Worm (Caenorhabditis elegans) whole organism, young adult: ENCODE data around the gene srbc-84.
A peak's percentile ranks its signal among the peaks of the same experiment; 100 is the strongest.

Experiments
- B0019.2 ChIP-seq: fragments of 200-800 bp; sonication (Bioruptor generic); conservative IDR thresholded peaks from 2 replicates; pipeline ENCODE4 v1.3.6; 2022; ENCODE audit warnings: missing genetic modification reagents, missing genetic modification characterization, missing compliant biosample characterization
- F22D6.2 ChIP-seq: sonication (generic microtip); optimal IDR thresholded peaks from 2 replicates; lab custom pipeline; 2016; ENCODE audit warnings: mild to moderate bottlenecking, missing genetic modification characterization, missing compliant biosample characterization
- F39B2.1 ChIP-seq: fragments of 200-800 bp; sonication (Bioruptor generic); IDR thresholded peaks from 2 replicates; pipeline ENCODE4 v1.3.6; 2022; ENCODE audit warnings: missing genetic modification reagents, missing genetic modification characterization, missing compliant biosample characterization
- F49E8.2 ChIP-seq: sonication (generic microtip); optimal IDR thresholded peaks from 3 replicates; lab custom pipeline; 2017; ENCODE audit warnings: missing genetic modification characterization, mild to moderate bottlenecking, missing compliant biosample characterization, antibody characterized with exemption, moderate library complexity; ENCODE audit not compliant: insufficient read depth
- F55B11.4 ChIP-seq: sonication (generic microtip); optimal IDR thresholded peaks from 2 replicates; lab custom pipeline; 2016; ENCODE audit warnings: missing compliant biosample characterization, missing genetic modification characterization, borderline replicate concordance; ENCODE audit not compliant: insufficient read depth
- K11D2.4 ChIP-seq: fragments of 200-800 bp; sonication (Bioruptor generic); IDR thresholded peaks from 2 replicates; pipeline ENCODE4 v1.3.6; 2022; ENCODE audit warnings: missing genetic modification reagents, missing genetic modification characterization, missing compliant biosample characterization
- T07F8.4 ChIP-seq: sonication (generic microtip); optimal IDR thresholded peaks from 2 replicates; lab custom pipeline; 2016; ENCODE audit warnings: mild to moderate bottlenecking, missing genetic modification characterization, moderate library complexity, missing compliant biosample characterization
- Y53G8AR.9 ChIP-seq: fragments of 200-800 bp; sonication (Bioruptor generic); conservative IDR thresholded peaks from 2 replicates; pipeline ENCODE4 v1.3.6; 2022; ENCODE audit warnings: missing genetic modification reagents, missing genetic modification characterization, missing compliant biosample characterization
- Y95B8A.8 ChIP-seq: fragments of 200-800 bp; sonication (Bioruptor generic); IDR thresholded peaks from 2 replicates; pipeline ENCODE4 v1.3.6; 2022; ENCODE audit warnings: missing genetic modification reagents, missing genetic modification characterization, missing compliant biosample characterization
- aptf-2 ChIP-seq: fragments of 200-800 bp; sonication (Bioruptor generic); conservative IDR thresholded peaks from 2 replicates; pipeline ENCODE4 v1.3.6; 2022; ENCODE audit warnings: missing genetic modification reagents, missing genetic modification characterization, missing compliant biosample characterization
- athp-1 ChIP-seq: sonication (generic microtip); optimal IDR thresholded peaks from 2 replicates; lab custom pipeline; 2017; ENCODE audit warnings: mild to moderate bottlenecking, missing genetic modification characterization, missing compliant biosample characterization
- cebp-2 ChIP-seq: fragments of 200-800 bp; sonication (Bioruptor generic); IDR thresholded peaks from 2 replicates; pipeline ENCODE4 v1.3.6; 2022; ENCODE audit warnings: missing genetic modification characterization, missing compliant biosample characterization
- ceh-40 ChIP-seq: fragments of 200-800 bp; sonication (Bioruptor generic); IDR thresholded peaks from 2 replicates; pipeline ENCODE4 v1.3.6; 2022; ENCODE audit warnings: missing genetic modification characterization, missing compliant biosample characterization
- chd-7 ChIP-seq: sonication (generic microtip); optimal IDR thresholded peaks from 2 replicates; lab custom pipeline; 2016; ENCODE audit warnings: mild to moderate bottlenecking, missing genetic modification characterization, moderate library complexity, missing compliant biosample characterization
- dpff-1 ChIP-seq: sonication (generic microtip); optimal IDR thresholded peaks from 2 replicates; lab custom pipeline; 2017; ENCODE audit warnings: mild to moderate bottlenecking, missing genetic modification characterization, missing compliant biosample characterization
- dpl-1 ChIP-seq: fragments of 150-350 bp; optimal IDR thresholded peaks from 2 replicates; lab custom pipeline; 2014; ENCODE audit warnings: missing biosample characterization, missing genetic modification reagents, missing genetic modification characterization
- efl-1 ChIP-seq: fragments of 150-350 bp; optimal IDR thresholded peaks from 2 replicates; lab custom pipeline; 2014; ENCODE audit warnings: missing biosample characterization, missing genetic modification reagents, missing genetic modification characterization
- ets-4 ChIP-seq: fragments of 200-800 bp; sonication (Bioruptor generic); optimal IDR thresholded peaks from 2 replicates; lab custom pipeline; 2018; ENCODE audit warnings: mild to moderate bottlenecking, missing genetic modification characterization, missing compliant biosample characterization
- gei-17 ChIP-seq: fragments of 200-800 bp; sonication (Bioruptor generic); optimal IDR thresholded peaks from 2 replicates; lab custom pipeline; 2018; ENCODE audit warnings: mild to moderate bottlenecking, missing genetic modification characterization, missing compliant biosample characterization
- him-1 ChIP-seq: sonication (generic microtip); optimal IDR thresholded peaks from 2 replicates; lab custom pipeline; 2016; ENCODE audit warnings: missing genotype, missing genetic modification reagents, missing genetic modification characterization, missing compliant biosample characterization
- hmg-20 ChIP-seq: fragments of 200-800 bp; sonication (Bioruptor generic); IDR thresholded peaks from 2 replicates; pipeline ENCODE4 v1.3.6; 2022; ENCODE audit warnings: missing genetic modification reagents, missing genetic modification characterization, missing compliant biosample characterization
- lag-1 ChIP-seq: fragments of 200-800 bp; sonication (Bioruptor generic); IDR thresholded peaks from 2 replicates; pipeline ENCODE4 v1.3.6; 2022; ENCODE audit warnings: missing genetic modification reagents, missing genetic modification characterization, missing compliant biosample characterization
- lir-1 ChIP-seq: fragments of 200-800 bp; sonication (Bioruptor generic); conservative IDR thresholded peaks from 2 replicates; pipeline ENCODE4 v1.3.6; 2022; ENCODE audit warnings: missing genetic modification reagents, missing genetic modification characterization, missing compliant biosample characterization
- madf-10 ChIP-seq: sonication (generic microtip); optimal IDR thresholded peaks from 2 replicates; lab custom pipeline; 2016; ENCODE audit warnings: mild to moderate bottlenecking, missing genetic modification characterization, missing compliant biosample characterization
- nfya-1 ChIP-seq: sonication (generic microtip); optimal IDR thresholded peaks from 2 replicates; lab custom pipeline; 2017; ENCODE audit warnings: antibody characterized with exemption, missing compliant biosample characterization, missing genetic modification characterization, borderline replicate concordance; ENCODE audit not compliant: insufficient read depth
- nhr-179 ChIP-seq: sonication (generic microtip); optimal IDR thresholded peaks from 2 replicates; lab custom pipeline; 2016; ENCODE audit warnings: mild to moderate bottlenecking, missing genetic modification characterization, missing compliant biosample characterization
- nhr-27 ChIP-seq: fragments of 200-800 bp; sonication (Bioruptor generic); optimal IDR thresholded peaks from 2 replicates; lab custom pipeline; 2018; ENCODE audit warnings: mild to moderate bottlenecking, missing genetic modification characterization, moderate library complexity, missing compliant biosample characterization
- nhr-80 ChIP-seq: sonication (generic microtip); optimal IDR thresholded peaks from 2 replicates; lab custom pipeline; 2016; ENCODE audit warnings: missing genetic modification characterization, missing compliant biosample characterization
- nhr-90 ChIP-seq: sonication (generic microtip); optimal IDR thresholded peaks from 2 replicates; lab custom pipeline; 2016; ENCODE audit warnings: missing genotype, mild to moderate bottlenecking, missing genetic modification characterization, missing compliant biosample characterization
- rpc-1 ChIP-seq, 2 experiments: fragments of 150-350 bp in 1 of 2; sonication (generic microtip) in 1 of 2; optimal IDR thresholded peaks; 2 replicates each; lab custom pipeline; 2014 to 2018; ENCODE audit warnings: missing biosample characterization in 1 of 2, missing genetic modification characterization in 1 of 2, missing genetic modification reagents in 1 of 2, missing genotype in 1 of 2
- sea-2 ChIP-seq: fragments of 200-800 bp; sonication (Bioruptor generic); IDR thresholded peaks from 2 replicates; pipeline ENCODE4 v1.3.6; 2022; ENCODE audit warnings: missing genetic modification characterization, missing compliant biosample characterization
- snpc-4 ChIP-seq, 5 experiments: fragments of 150-350 bp in 1 of 5; sonication (generic microtip) in 4 of 5; optimal IDR thresholded peaks; 2 replicates each; lab custom pipeline; 2014 to 2018; ENCODE audit warnings: missing genetic modification characterization in 5 of 5, missing biosample characterization in 3 of 5, antibody characterized with exemption in 2 of 5, mild to moderate bottlenecking in 2 of 5, missing compliant biosample characterization in 2 of 5, missing genotype in 2 of 5, moderate library complexity in 2 of 5, missing genetic modification reagents in 1 of 5
- tlf-1 ChIP-seq: fragments of 200-800 bp; sonication (Bioruptor generic); optimal IDR thresholded peaks from 2 replicates; lab custom pipeline; 2018; ENCODE audit warnings: mild to moderate bottlenecking, missing genetic modification characterization, missing compliant biosample characterization
- unc-62 ChIP-seq: fragments of 150-350 bp; optimal IDR thresholded peaks from 2 replicates; lab custom pipeline; 2014; ENCODE audit warnings: missing biosample characterization, missing genetic modification reagents, missing genetic modification characterization
- ztf-25 ChIP-seq: fragments of 200-800 bp; sonication (Bioruptor generic); IDR thresholded peaks from 2 replicates; pipeline ENCODE4 v1.3.6; 2022; ENCODE audit warnings: missing genetic modification reagents, missing genetic modification characterization, missing compliant biosample characterization
- ztf-26 ChIP-seq: sonication (generic microtip); optimal IDR thresholded peaks from 2 replicates; lab custom pipeline; 2017; ENCODE audit warnings: missing genetic modification characterization, missing compliant biosample characterization

The srbc-84 gene

DNA sequence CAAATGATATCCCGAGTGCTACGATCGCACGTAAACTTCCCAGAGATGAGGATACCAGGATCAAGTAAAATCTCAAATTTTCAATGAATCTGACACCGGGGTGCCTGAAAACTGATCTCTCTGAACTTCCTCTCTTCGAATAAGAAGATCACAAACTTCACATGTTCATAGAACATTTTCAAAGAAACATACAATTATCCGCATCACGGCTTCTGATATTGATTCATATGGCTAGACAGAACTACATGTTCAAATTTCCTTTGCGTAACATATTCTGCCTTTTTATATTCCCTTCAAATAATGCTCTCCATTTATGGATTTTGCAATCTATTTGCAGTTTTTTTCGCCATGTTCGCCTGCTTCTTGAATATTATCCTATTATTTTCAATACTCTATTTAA is 1.7 kb upstream of the srbc-84 start, which contains the start of gene srbc-83:
srbc-83 (plus strand) TSS at position 301 of the 400 bp plus-strand sequence.
- TF ChIP-seq lag-1 (no peak), B0019.2 (no peak)

DNA sequence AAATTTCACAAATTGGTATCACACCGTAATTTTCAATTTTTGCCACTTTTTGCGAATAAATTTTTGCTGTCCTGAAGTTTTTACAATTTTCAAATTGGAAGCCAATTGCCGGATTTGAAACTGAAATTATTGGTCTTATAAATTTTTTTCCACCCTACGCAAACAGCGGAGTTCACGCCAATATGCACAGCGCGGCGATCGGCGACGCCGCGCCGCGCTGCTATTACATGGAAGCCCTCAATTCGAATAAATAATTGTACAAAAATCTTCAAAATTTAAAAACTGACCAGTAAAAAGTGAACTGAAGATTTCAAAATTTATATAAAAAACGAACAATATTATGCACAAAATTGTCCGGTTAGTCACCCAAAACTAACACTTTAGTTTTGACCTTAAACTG is 1.1 kb downstream of the srbc-84 start:
- TF ChIP-seq madf-10 (tag; lab: Kevin White, UChicago) (peak; percentile 97), ztf-26 (tag; lab: Kevin White, UChicago) (no peak)
- TF ChIP-seq, all 124 proteins: peak for 1

DNA sequence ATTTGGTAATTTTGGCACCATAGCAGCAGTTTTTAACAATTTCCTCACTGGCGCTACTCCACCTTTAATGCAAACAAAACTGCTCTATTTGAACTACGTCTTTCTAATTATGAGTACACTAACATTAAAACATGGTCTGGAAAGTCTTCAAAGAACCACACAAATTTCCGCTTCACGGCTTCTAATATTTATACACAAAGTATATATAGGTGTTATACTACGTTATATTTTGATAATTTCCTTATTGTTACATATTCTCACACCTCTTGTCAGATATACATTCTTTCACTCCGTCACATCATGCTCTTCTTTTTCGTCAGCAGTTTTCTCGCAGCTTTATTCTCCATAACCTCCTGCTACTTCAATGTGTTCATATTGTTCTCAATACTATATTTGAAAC is 1.5 kb downstream of the srbc-84 start, which contains the start of gene srbc-82:
srbc-82 (plus strand) TSS at position 301 of the 400 bp plus-strand sequence.
- TF ChIP-seq ets-4 (GFP tag; lab: Kevin White, UChicago): no peak

DNA sequence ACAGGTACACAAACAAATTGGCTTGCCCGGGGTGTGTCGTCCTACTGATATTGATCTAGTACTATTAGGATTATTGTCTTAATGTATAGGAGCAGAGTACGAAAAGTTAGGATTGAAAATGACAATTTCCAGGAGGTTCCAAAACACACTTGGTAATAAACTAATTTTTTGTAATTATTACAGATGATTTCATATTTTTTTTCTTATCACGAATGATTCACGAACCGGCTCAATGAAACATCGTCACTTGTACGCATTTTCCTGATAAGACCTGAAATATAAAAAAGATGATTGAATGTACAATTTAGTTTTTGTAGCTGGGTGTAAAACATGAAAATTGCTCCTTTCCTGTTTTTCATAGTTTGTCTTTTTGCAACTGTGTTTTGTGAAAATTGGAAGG is 3.7 kb downstream of the srbc-84 start, which contains the start of the genes C31A11.13 and oac-6:
C31A11.13 (minus strand) TSS at position 113 of the 400 bp plus-strand sequence.
oac-6 (plus strand) TSS at position 279 of the 400 bp plus-strand sequence.
- TF ChIP-seq snpc-4 (GFP tag; optimal IDR thresholded peaks at IDR 0.05; lab: Kevin White, UChicago) (no peak), snpc-4 (tag; optimal IDR thresholded peaks at IDR 0.05; lab: Kevin White, UChicago) (peak in 2 of 4 experiments; percentile 14 to 41), ceh-40 (no peak)

DNA sequence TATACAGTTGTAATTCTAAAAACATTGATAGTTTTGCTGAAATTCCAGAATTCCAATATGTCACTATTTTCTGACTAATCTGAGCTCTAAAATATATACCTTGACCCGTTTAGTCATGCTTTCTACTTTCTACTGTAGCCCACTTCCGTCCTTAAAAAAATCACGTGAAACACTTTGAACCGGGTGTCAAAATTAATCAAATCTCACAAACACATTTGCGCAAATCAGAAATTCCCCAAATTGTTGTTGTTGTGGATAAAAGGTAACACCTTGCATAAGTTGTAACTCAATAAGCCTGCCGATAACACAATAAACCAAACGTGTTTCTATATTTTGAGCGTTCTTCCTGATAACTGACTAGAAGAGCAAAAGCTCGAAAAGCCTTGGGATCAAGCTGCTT is 8.5 kb downstream of the srbc-84 start, which contains the start of gene srxa-7:
srxa-7 (plus strand) TSS at position 301 of the 400 bp plus-strand sequence.
- TF ChIP-seq lir-1 (GFP tag; lab: Robert Waterston, UW) (no peak), nhr-179 (tag; lab: Kevin White, UChicago) (no peak), F49E8.2 (no peak), F22D6.2 (tag; lab: Kevin White, UChicago) (no peak), T07F8.4 (tag; lab: Kevin White, UChicago) (no peak), tlf-1 (no peak), hmg-20 (GFP tag; lab: Robert Waterston, UW) (no peak), unc-62 (no peak), him-1 (tag; lab: Kevin White, UChicago) (no peak), rpc-1 (optimal IDR thresholded peaks at IDR 0.05; lab: Kevin White, UChicago) (no peak), rpc-1 (tag; optimal IDR thresholded peaks at IDR 0.05; lab: Kevin White, UChicago) (no peak), Y95B8A.8 (GFP tag; lab: Robert Waterston, UW) (no peak), gei-17 (GFP tag; lab: Kevin White, UChicago) (no peak), dpff-1 (no peak), chd-7 (tag; lab: Kevin White, UChicago) (no peak), cebp-2 (GFP tag; lab: Robert Waterston, UW) (no peak), aptf-2 (GFP tag; lab: Robert Waterston, UW) (no peak), ets-4 (GFP tag; lab: Kevin White, UChicago) (no peak), K11D2.4 (GFP tag; lab: Robert Waterston, UW) (no peak), F39B2.1 (GFP tag; lab: Robert Waterston, UW) (no peak), nhr-27 (tag; lab: Kevin White, UChicago) (no peak)

DNA sequence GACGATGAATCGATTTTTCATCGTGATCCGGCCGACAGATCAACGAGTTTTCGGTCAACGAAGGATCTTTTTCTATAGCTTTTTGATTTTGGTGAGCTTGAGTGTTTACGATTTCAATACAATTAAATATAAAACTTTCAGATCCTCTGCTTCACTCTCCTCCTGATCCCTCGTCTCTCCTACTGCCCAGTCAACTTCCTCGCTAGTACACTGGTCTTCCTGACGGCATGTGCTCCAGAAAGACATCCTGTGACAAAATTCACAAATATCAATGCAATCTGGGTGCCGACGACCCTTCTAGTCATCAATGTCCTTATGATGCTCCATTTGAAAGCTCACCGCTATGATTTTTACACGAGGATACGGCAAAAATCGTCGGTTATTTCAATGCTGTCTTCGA is 9.6 kb downstream of the srbc-84 start:
- TF ChIP-seq sea-2 (GFP tag; lab: Robert Waterston, UW) (no peak), ztf-25 (GFP tag; lab: Robert Waterston, UW) (no peak), athp-1 (tag; lab: Kevin White, UChicago) (no peak), ceh-40 (no peak), nhr-90 (tag; lab: Kevin White, UChicago) (no peak), efl-1 (GFP tag; lab: Kevin White, UChicago) (no peak), nhr-80 (tag; lab: Kevin White, UChicago) (no peak), K11D2.4 (GFP tag; lab: Robert Waterston, UW) (no peak), nfya-1 (tag; lab: Kevin White, UChicago) (no peak), Y53G8AR.9 (GFP tag; lab: Robert Waterston, UW) (no peak), dpl-1 (GFP tag; lab: Kevin White, UChicago) (no peak), F55B11.4 (tag; lab: Kevin White, UChicago) (no peak)
